Fruit fly (Drosophila melanogaster) whole organism, embryonic: ENCODE data around the gene COX7B.

Experiments
- B-H1 ChIP-seq: fragments of 200-800 bp; sonication (Bioruptor generic); IDR thresholded peaks from 3 replicates; pipeline ENCODE4 v1.3.6; 2022; ENCODE audit warnings: missing biosample characterization, missing genetic modification characterization
- CG10654 ChIP-seq: fragments of 200-800 bp; sonication (Bioruptor generic); optimal IDR thresholded peaks from 2 replicates; lab custom pipeline; 2016; ENCODE audit warnings: missing biosample characterization, missing genetic modification characterization
- CG11085 ChIP-seq: fragments of 200-800 bp; sonication (Bioruptor generic); IDR thresholded peaks from 2 replicates; pipeline ENCODE4 v1.3.6; 2022; ENCODE audit warnings: missing biosample characterization, missing genetic modification characterization
- CG11723 ChIP-seq: fragments of 200-800 bp; sonication (Bioruptor generic); optimal IDR thresholded peaks from 2 replicates; lab custom pipeline; 2017; ENCODE audit warnings: missing biosample characterization, mild to moderate bottlenecking, missing genetic modification characterization
- CG12236 ChIP-seq: fragments of 200-800 bp; sonication (Bioruptor generic); optimal IDR thresholded peaks from 2 replicates; lab custom pipeline; 2016; ENCODE audit warnings: missing biosample characterization, missing genetic modification characterization
- CG15514 ChIP-seq: fragments of 200-800 bp; sonication (Bioruptor generic); optimal IDR thresholded peaks from 3 replicates; lab custom pipeline; 2017; ENCODE audit warnings: missing biosample characterization, missing genetic modification characterization, mild to moderate bottlenecking, moderate library complexity, missing genetic modification reagents
- CG17359 ChIP-seq: fragments of 200-800 bp; sonication (Bioruptor generic); optimal IDR thresholded peaks from 3 replicates; lab custom pipeline; 2018; ENCODE audit warnings: missing biosample characterization, mild to moderate bottlenecking, missing genetic modification characterization, moderate library complexity
- CG34422 ChIP-seq: fragments of 200-800 bp; sonication (Bioruptor generic); IDR thresholded peaks from 3 replicates; pipeline ENCODE4 v1.3.6; 2022; ENCODE audit warnings: missing biosample characterization, missing genetic modification characterization
- CG6272 ChIP-seq: fragments of 200-800 bp; sonication (Bioruptor generic); IDR thresholded peaks from 2 replicates; pipeline ENCODE4 v1.3.6; 2022; ENCODE audit warnings: missing biosample characterization, missing genetic modification characterization
- CG6654 ChIP-seq: fragments of 200-800 bp; sonication (Bioruptor generic); optimal IDR thresholded peaks from 2 replicates; lab custom pipeline; 2017; ENCODE audit warnings: missing biosample characterization, mild to moderate bottlenecking, missing genetic modification characterization
- CG7372 ChIP-seq: fragments of 200-800 bp; sonication (Bioruptor generic); IDR thresholded peaks from 2 replicates; pipeline ENCODE4 v1.3.6; 2022; ENCODE audit warnings: missing biosample characterization, missing genetic modification characterization
- CG7556 ChIP-seq: fragments of 200-800 bp; sonication (Bioruptor generic); optimal IDR thresholded peaks from 2 replicates; lab custom pipeline; 2017; ENCODE audit warnings: missing biosample characterization, mild to moderate bottlenecking, missing genetic modification characterization
- CG8944 ChIP-seq: fragments of 200-800 bp; sonication (Bioruptor generic); optimal IDR thresholded peaks from 3 replicates; lab custom pipeline; 2016; ENCODE audit warnings: missing biosample characterization, missing genetic modification characterization
- CHES-1-like ChIP-seq: fragments of 200-800 bp; sonication (Bioruptor generic); optimal IDR thresholded peaks from 2 replicates; lab custom pipeline; 2016; ENCODE audit warnings: missing biosample characterization, missing genetic modification characterization
- Fer3 ChIP-seq: fragments of 200-800 bp; sonication (Bioruptor generic); optimal IDR thresholded peaks from 2 replicates; lab custom pipeline; 2018; ENCODE audit warnings: missing biosample characterization, mild to moderate bottlenecking, missing genetic modification characterization, moderate library complexity
- HLH4C ChIP-seq: fragments of 200-800 bp; sonication (Bioruptor generic); IDR thresholded peaks from 3 replicates; pipeline ENCODE4 v1.3.6; 2022; ENCODE audit warnings: missing biosample characterization, missing genetic modification characterization; ENCODE audit not compliant: partially characterized antibody
- Hand ChIP-seq: fragments of 200-800 bp; sonication (Bioruptor generic); optimal IDR thresholded peaks from 2 replicates; lab custom pipeline; 2017; ENCODE audit warnings: mild to moderate bottlenecking, missing biosample characterization, missing genetic modification reagents, missing genetic modification characterization
- Lpt ChIP-seq: fragments of >200 bp; optimal IDR thresholded peaks from 2 replicates; lab custom pipeline; 2018; ENCODE audit warnings: missing biosample characterization, missing genetic modification characterization
- MESR4 ChIP-seq: fragments of 200-800 bp; sonication (Bioruptor generic); optimal IDR thresholded peaks from 2 replicates; lab custom pipeline; 2018; ENCODE audit warnings: missing biosample characterization, mild to moderate bottlenecking, missing genetic modification characterization, moderate library complexity
- MTF-1 ChIP-seq: fragments of 200-800 bp; sonication (Bioruptor generic); optimal IDR thresholded peaks from 2 replicates; lab custom pipeline; 2018; ENCODE audit warnings: missing biosample characterization, mild to moderate bottlenecking, missing genetic modification characterization, borderline replicate concordance
- NFAT ChIP-seq: fragments of 200-800 bp; sonication (Bioruptor generic); IDR thresholded peaks from 2 replicates; pipeline ENCODE4 v1.3.6; 2022; ENCODE audit warnings: missing biosample characterization, missing genetic modification characterization
- Oli ChIP-seq: fragments of 200-800 bp; sonication (Bioruptor generic); optimal IDR thresholded peaks from 2 replicates; lab custom pipeline; 2018; ENCODE audit warnings: missing biosample characterization, mild to moderate bottlenecking, missing genetic modification characterization, moderate library complexity
- Opbp ChIP-seq: fragments of 200-800 bp; sonication (Bioruptor generic); IDR thresholded peaks from 3 replicates; pipeline ENCODE4 v1.3.6; 2022; ENCODE audit warnings: missing biosample characterization, missing genetic modification characterization; ENCODE audit not compliant: partially characterized antibody
- Side ChIP-seq: fragments of 200-800 bp; sonication (Bioruptor generic); optimal IDR thresholded peaks from 2 replicates; lab custom pipeline; 2016; ENCODE audit warnings: missing biosample characterization, missing genetic modification characterization
- Sox100B ChIP-seq: fragments of 200-800 bp; sonication (Bioruptor generic); optimal IDR thresholded peaks from 3 replicates; lab custom pipeline; 2018; ENCODE audit warnings: missing biosample characterization, mild to moderate bottlenecking, missing genetic modification characterization
- Spps ChIP-seq: fragments of 200-800 bp; sonication (Bioruptor generic); optimal IDR thresholded peaks from 2 replicates; lab custom pipeline; 2018; ENCODE audit warnings: missing biosample characterization, mild to moderate bottlenecking, missing genetic modification characterization
- Ssrp ChIP-seq: fragments of 200-800 bp; sonication (Bioruptor generic); optimal IDR thresholded peaks from 2 replicates; lab custom pipeline; 2018; ENCODE audit warnings: missing biosample characterization, mild to moderate bottlenecking, missing genetic modification characterization, moderate library complexity
- al ChIP-seq: fragments of 200-800 bp; sonication (Bioruptor generic); IDR thresholded peaks from 2 replicates; pipeline ENCODE4 v1.3.6; 2022; ENCODE audit warnings: missing biosample characterization, missing genetic modification characterization
- amos ChIP-seq: fragments of 200-800 bp; sonication (Bioruptor generic); IDR thresholded peaks from 2 replicates; pipeline ENCODE4 v1.3.6; 2022; ENCODE audit warnings: missing biosample characterization, missing genetic modification characterization; ENCODE audit not compliant: partially characterized antibody
- cad ChIP-seq: fragments of >200 bp; optimal IDR thresholded peaks from 2 replicates; lab custom pipeline; 2017; ENCODE audit warnings: missing biosample characterization, missing genetic modification characterization
- cato ChIP-seq: fragments of 200-800 bp; sonication (Bioruptor generic); optimal IDR thresholded peaks from 2 replicates; lab custom pipeline; 2016; ENCODE audit warnings: missing biosample characterization, missing genetic modification characterization, borderline replicate concordance
- crol ChIP-seq: fragments of 200-800 bp; sonication (Bioruptor generic); IDR thresholded peaks from 2 replicates; pipeline ENCODE4 v1.3.6; 2022; ENCODE audit warnings: missing biosample characterization, missing genetic modification characterization
- esg ChIP-seq: fragments of 200-800 bp; sonication (Bioruptor generic); conservative IDR thresholded peaks from 2 replicates; pipeline ENCODE4 v1.3.6; 2022; ENCODE audit warnings: missing biosample characterization, missing genetic modification characterization
- exex ChIP-seq: fragments of 200-800 bp; sonication (Bioruptor generic); optimal IDR thresholded peaks from 4 replicates; lab custom pipeline; 2018; ENCODE audit warnings: missing biosample characterization, mild to moderate bottlenecking, missing genetic modification characterization, moderate library complexity
- fd64A ChIP-seq: fragments of 200-800 bp; sonication (Bioruptor generic); optimal IDR thresholded peaks from 3 replicates; lab custom pipeline; 2018; ENCODE audit warnings: missing biosample characterization, mild to moderate bottlenecking, missing genetic modification characterization
- ftz-f1 ChIP-seq: fragments of 200-800 bp; sonication (Bioruptor generic); optimal IDR thresholded peaks from 2 replicates; lab custom pipeline; 2016; ENCODE audit warnings: missing biosample characterization, missing genetic modification characterization
- gfzf ChIP-seq: fragments of 200-800 bp; sonication (Bioruptor generic); optimal IDR thresholded peaks from 2 replicates; lab custom pipeline; 2016; ENCODE audit warnings: missing biosample characterization, mild to moderate bottlenecking, missing genetic modification characterization, moderate library complexity
- grn ChIP-seq: fragments of 200-800 bp; sonication (Bioruptor generic); optimal IDR thresholded peaks from 3 replicates; lab custom pipeline; 2017; ENCODE audit warnings: missing biosample characterization, missing genetic modification characterization
- gsb ChIP-seq: fragments of 200-800 bp; sonication (Bioruptor generic); IDR thresholded peaks from 2 replicates; pipeline ENCODE4 v1.3.6; 2022; ENCODE audit warnings: missing biosample characterization, missing genetic modification characterization
- gt ChIP-seq: fragments of 200-800 bp; sonication (Bioruptor generic); IDR thresholded peaks from 2 replicates; pipeline ENCODE4 v1.3.6; 2022; ENCODE audit warnings: missing biosample characterization, missing genetic modification characterization
- hkb ChIP-seq, 2 experiments: fragments of 200-800 bp in 1 of 2; fragments of >200 bp in 1 of 2; sonication (Bioruptor generic) in 1 of 2; IDR thresholded peaks in 1 of 2; optimal IDR thresholded peaks in 1 of 2; 2 replicates each; pipeline versions ENCODE4 v1.3.6 to Lab custom; 2017 to 2022; ENCODE audit warnings: missing biosample characterization in 1 of 2, missing genetic modification characterization in 1 of 2
- kay ChIP-seq: fragments of 200-800 bp; sonication (Bioruptor generic); optimal IDR thresholded peaks from 2 replicates; lab custom pipeline; 2016; ENCODE audit warnings: missing biosample characterization, missing genetic modification characterization
- lilli ChIP-seq: fragments of 200-800 bp; sonication (Bioruptor generic); optimal IDR thresholded peaks from 3 replicates; lab custom pipeline; 2016; ENCODE audit warnings: missing biosample characterization, missing genetic modification characterization
- lmd ChIP-seq: fragments of 200-800 bp; sonication (Bioruptor generic); IDR thresholded peaks from 2 replicates; pipeline ENCODE4 v1.3.6; 2022; ENCODE audit warnings: missing biosample characterization, missing genetic modification characterization
- maf-S ChIP-seq: fragments of 200-800 bp; sonication (Bioruptor generic); optimal IDR thresholded peaks from 2 replicates; lab custom pipeline; 2016; ENCODE audit warnings: missing biosample characterization, missing genetic modification characterization
- oc ChIP-seq: fragments of 200-800 bp; sonication (Bioruptor generic); optimal IDR thresholded peaks from 2 replicates; lab custom pipeline; 2018; ENCODE audit warnings: missing biosample characterization, mild to moderate bottlenecking, missing genetic modification characterization, moderate library complexity
- slbo ChIP-seq: fragments of 200-800 bp; sonication (Bioruptor generic); IDR thresholded peaks from 2 replicates; pipeline ENCODE4 v1.3.6; 2022; ENCODE audit warnings: missing biosample characterization, missing genetic modification characterization
- stc ChIP-seq: fragments of 200-800 bp; sonication (Bioruptor generic); IDR thresholded peaks from 2 replicates; pipeline ENCODE4 v1.3.6; 2022; ENCODE audit warnings: missing biosample characterization, missing genetic modification characterization
- toy ChIP-seq: fragments of 200-800 bp; sonication (Bioruptor generic); IDR thresholded peaks from 2 replicates; pipeline ENCODE4 v1.3.6; 2022; ENCODE audit warnings: missing biosample characterization, missing genetic modification characterization
- vfl ChIP-seq: fragments of 200-800 bp; sonication (Bioruptor generic); optimal IDR thresholded peaks from 2 replicates; lab custom pipeline; 2016; ENCODE audit warnings: missing biosample characterization, missing genetic modification characterization

COX7B gene

DNA sequence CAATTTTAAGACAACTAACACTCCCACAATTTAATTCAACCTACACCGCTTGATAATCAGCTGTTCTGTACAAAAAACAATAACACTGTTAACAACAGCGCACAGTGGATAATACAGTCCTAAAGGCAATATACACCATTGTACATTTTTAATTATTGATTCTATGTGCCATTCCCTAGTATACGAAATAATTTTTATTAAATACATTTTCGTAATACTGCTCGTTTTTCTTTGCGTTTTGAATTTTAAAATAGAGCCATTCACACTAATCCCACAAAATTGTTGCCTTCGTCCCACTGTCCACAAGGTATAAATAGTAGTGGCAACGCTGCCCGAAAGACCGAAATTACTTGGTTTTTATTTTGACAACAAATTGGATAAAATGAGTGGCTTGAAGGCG lies 8.3 kb downstream of the COX7B start, which contains the start of the genes Coq4 and CG32176 (continued):
- peak; percentile 91 for TF ChIP-seq fd64A (GFP tag; lab: Kevin White, UChicago)
- TF ChIP-seq esg = peak; percentile 97
- no peak for TF ChIP-seq gfzf
- TF ChIP-seq Sox100B = peak; percentile 93
- TF ChIP-seq CHES-1-like = peak; percentile 98
- peak; percentile 46 for TF ChIP-seq hkb (optimal IDR thresholded peaks at IDR 0.05; lab: Kevin White, UChicago)
- peak; percentile 97 for TF ChIP-seq hkb (GFP tag; IDR thresholded peaks at IDR 0.05; lab: Robert Waterston, UW)
- TF ChIP-seq Oli (tag; lab: Kevin White, UChicago) = peak; percentile 97
- TF ChIP-seq CG7372 (GFP tag; lab: Robert Waterston, UW) = peak; percentile 96
- TF ChIP-seq HLH4C = peak; percentile 62
- TF ChIP-seq kay (GFP tag; lab: Kevin White, UChicago) = peak; percentile 96
- peak; percentile 100 for TF ChIP-seq lilli
- TF ChIP-seq CG17359 (tag; lab: Kevin White, UChicago) = peak; percentile 98
- peak; percentile 71 for TF ChIP-seq MESR4 (GFP tag; lab: Kevin White, UChicago)
- peak; percentile 91 for TF ChIP-seq toy (GFP tag; lab: Robert Waterston, UW)
- TF ChIP-seq CG8944 (GFP tag; lab: Kevin White, UChicago) = peak; percentile 99
- TF ChIP-seq CG12236 = peak; percentile 92
- peak; percentile 98 for TF ChIP-seq Ssrp (tag; lab: Kevin White, UChicago)
- peak; percentile 82 for TF ChIP-seq ftz-f1 (GFP tag; lab: Kevin White, UChicago)
- TF ChIP-seq Hand (GFP tag; lab: Kevin White, UChicago) = peak; percentile 84
- TF ChIP-seq grn = peak; percentile 75
- TF ChIP-seq cad (GFP tag; lab: Kevin White, UChicago) = no peak
- TF ChIP-seq vfl = peak; percentile 99
- peak; percentile 99 for TF ChIP-seq Fer3 (tag; lab: Kevin White, UChicago)
- peak; percentile 93 for TF ChIP-seq MTF-1 (GFP tag; lab: Kevin White, UChicago)
- TF ChIP-seq cato = peak; percentile 96
- peak; percentile 99 for TF ChIP-seq CG34422 (GFP tag; lab: Robert Waterston, UW)
- TF ChIP-seq B-H1 = peak; percentile 96
- peak; percentile 98 for TF ChIP-seq maf-S (GFP tag; lab: Kevin White, UChicago)
- peak; percentile 98 for TF ChIP-seq NFAT (GFP tag; lab: Robert Waterston, UW)
- peak; percentile 98 for TF ChIP-seq oc
- peak; percentile 87 for TF ChIP-seq CG6654 (GFP tag; lab: Kevin White, UChicago)
- peak; percentile 97 for TF ChIP-seq stc (GFP tag; lab: Robert Waterston, UW)
- TF ChIP-seq slbo = peak; percentile 99
- peak; percentile 97 for TF ChIP-seq CG6272
- peak; percentile 98 for TF ChIP-seq CG11085 (GFP tag; lab: Robert Waterston, UW)
- peak; percentile 98 for TF ChIP-seq lmd
- TF ChIP-seq Spps = peak; percentile 93
- peak; percentile 93 for TF ChIP-seq CG15514 (GFP tag; lab: Kevin White, UChicago)
- TF ChIP-seq gt (GFP tag; lab: Robert Waterston, UW) = peak; percentile 95
- peak; percentile 99 for TF ChIP-seq CG10654 (GFP tag; lab: Kevin White, UChicago)
- peak; percentile 95 for TF ChIP-seq CG7556 (GFP tag; lab: Kevin White, UChicago)
- peak; percentile 68; the same call in 1 of the 3 replicates for TF ChIP-seq Opbp
- TF ChIP-seq Lpt (GFP tag; lab: Kevin White, UChicago) = no peak
- peak; percentile 49; the same call in 1 of the 2 replicates for TF ChIP-seq amos
- peak; percentile 96 for TF ChIP-seq gsb (GFP tag; lab: Robert Waterston, UW)
- peak; percentile 83 for TF ChIP-seq exex (tag; lab: Kevin White, UChicago)
- peak; percentile 98 for TF ChIP-seq Side (GFP tag; lab: Kevin White, UChicago)
- peak; percentile 69 for TF ChIP-seq crol (GFP tag; lab: Robert Waterston, UW)
- peak; percentile 97 for TF ChIP-seq al (GFP tag; lab: Robert Waterston, UW)
- TF ChIP-seq CG11723 (GFP tag; lab: Kevin White, UChicago) = peak; percentile 93
